Worm (Caenorhabditis elegans): Measurements from ENCODE around the gene nhr-184.

DNA sequence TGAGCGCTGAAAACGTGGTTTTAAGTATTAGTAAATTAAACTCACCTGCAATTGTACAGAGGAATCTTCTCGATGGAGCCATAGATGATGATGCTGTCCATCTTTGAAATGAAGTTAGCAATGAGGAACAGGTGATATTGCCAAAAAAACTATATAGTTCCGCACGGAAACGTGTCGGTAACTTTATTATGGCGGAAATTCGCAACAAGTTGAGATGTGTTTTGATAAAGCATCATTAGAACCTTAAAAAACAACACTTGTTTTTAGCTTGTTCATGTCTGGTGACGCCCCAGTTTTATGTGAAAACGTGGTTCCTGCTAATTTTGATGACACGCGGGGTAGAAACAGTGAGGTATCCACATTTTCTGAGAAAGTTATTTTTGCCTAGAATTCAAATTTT lies 8.1 kb downstream of the nhr-184 start, which contains the start of gene srt-40:
- no peak for TF ChIP-seq him-1 (tag; optimal IDR thresholded peaks at IDR 0.05)
- TF ChIP-seq dao-5 (tag; optimal IDR thresholded peaks at IDR 0.05), result no peak
